Worm (Caenorhabditis elegans): ENCODE measurements around the gene ssp-10.
"Not testable (repeated sequence)": the region's sequence is repeated elsewhere in the genome, so short reads cannot be mapped to it uniquely, and the experiment has no call there.

The ssp-10 gene

DNA sequence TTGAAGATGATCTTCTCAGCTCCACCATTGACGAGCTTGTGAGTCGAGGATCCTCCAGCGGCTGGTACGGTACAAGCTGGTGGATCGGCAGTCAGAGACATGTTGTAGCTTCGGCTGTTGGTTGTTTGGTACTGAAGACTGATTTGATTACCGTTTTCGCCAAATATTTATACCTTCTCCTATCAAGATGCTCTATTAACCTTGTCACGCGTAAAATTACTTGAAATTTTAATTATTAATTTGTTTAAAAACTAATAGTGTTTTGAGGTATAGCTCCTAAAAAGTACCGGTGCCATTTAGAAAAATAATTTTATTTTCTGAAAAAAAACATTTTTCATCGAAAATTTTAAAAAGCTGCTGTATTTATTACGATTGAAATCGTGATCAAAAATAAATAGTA, at the start of gene ssp-10:
Gene ssp-10 (minus strand): TSS at position 101 of the 400 bp plus-strand sequence.
- TF ChIP-seq snu-23 (GFP tag; optimal IDR thresholded peaks at IDR 0.05) (no peak), grh-1 (GFP tag; IDR thresholded peaks at IDR 0.05) (no peak), nhr-12 (tag; optimal IDR thresholded peaks at IDR 0.05) (no peak), tbx-2 (tag; optimal IDR thresholded peaks at IDR 0.05) (no peak), lin-14 (GFP tag; optimal IDR thresholded peaks at IDR 0.05) (no peak), ces-1 (GFP tag; optimal IDR thresholded peaks at IDR 0.05) (no peak), dpl-1 (GFP tag; optimal IDR thresholded peaks at IDR 0.05) (no peak), rnt-1 (tag; optimal IDR thresholded peaks at IDR 0.05) (no peak), Y116A8C.19 (tag; optimal IDR thresholded peaks at IDR 0.05; ENCODE audit: borderline replicate concordance) (no peak), lsy-2 (tag; optimal IDR thresholded peaks at IDR 0.05) (no peak), fkh-10 (GFP tag; optimal IDR thresholded peaks at IDR 0.05) (no peak), elt-3 (tag; optimal IDR thresholded peaks at IDR 0.05) (no peak), unc-62 (GFP tag; optimal IDR thresholded peaks at IDR 0.05) (no peak), fkh-4 (tag; optimal IDR thresholded peaks at IDR 0.05; ENCODE audit: borderline replicate concordance) (no peak), ceh-82 (tag; optimal IDR thresholded peaks at IDR 0.05) (no peak), egl-13 (tag; optimal IDR thresholded peaks at IDR 0.05) (no peak)

DNA sequence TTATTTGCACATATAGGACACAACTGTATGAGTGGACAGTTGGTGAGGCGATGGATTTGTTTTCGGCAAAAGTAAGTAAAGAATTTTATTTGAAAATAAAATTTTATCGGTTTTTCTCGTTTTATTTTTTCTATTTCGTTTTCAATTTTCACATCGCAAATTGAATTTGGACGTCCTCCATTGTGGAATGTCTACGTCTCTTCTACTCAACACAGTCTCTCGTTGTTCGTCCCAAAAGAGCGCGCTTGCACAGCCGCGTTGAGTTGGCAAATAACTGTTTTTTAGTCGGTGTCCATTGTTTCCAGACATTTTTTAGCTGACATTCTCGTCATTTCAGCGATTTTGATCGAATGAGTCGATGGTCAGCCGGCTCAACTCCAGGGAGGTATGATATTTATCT, 48.4 kb upstream of the ssp-10 start:
- TF ChIP-seq ets-5 (GFP tag; IDR thresholded peaks at IDR 0.05), result no peak
- TF ChIP-seq hpl-2 (GFP tag; optimal IDR thresholded peaks at IDR 0.05), result no peak
- no peak for TF ChIP-seq aly-2 (tag; optimal IDR thresholded peaks at IDR 0.05)
- TF ChIP-seq dpl-1 (GFP tag; optimal IDR thresholded peaks at IDR 0.05), result peak; percentile 13 to 42 (median 31)
- TF ChIP-seq ceh-82 (tag; optimal IDR thresholded peaks at IDR 0.05), result peak in 1 of 3 experiments; percentile 7
- TF ChIP-seq lin-35 (GFP tag; optimal IDR thresholded peaks at IDR 0.05), result peak; percentile 10 to 66
- TF ChIP-seq fkh-10 (GFP tag; optimal IDR thresholded peaks at IDR 0.05), result peak; percentile 14
- TF ChIP-seq fkh-4 (tag; optimal IDR thresholded peaks at IDR 0.05; ENCODE audit: borderline replicate concordance), result no peak
- no peak for TF ChIP-seq tbx-2 (tag; optimal IDR thresholded peaks at IDR 0.05)
- no peak for TF ChIP-seq ceh-63 (GFP tag; optimal IDR thresholded peaks at IDR 0.05)
- peak; percentile 19 for TF ChIP-seq mep-1 (tag; optimal IDR thresholded peaks at IDR 0.05)
- peak; percentile 34 to 45 for TF ChIP-seq efl-1 (optimal IDR thresholded peaks at IDR 0.05)
- peak; percentile 37 to 93 for TF ChIP-seq efl-1 (GFP tag; optimal IDR thresholded peaks at IDR 0.05 in 1 of 2)
- TF ChIP-seq ztf-4 (tag; optimal IDR thresholded peaks at IDR 0.05), result no peak
- no peak for TF ChIP-seq hlh-4 (tag; optimal IDR thresholded peaks at IDR 0.05)
- no peak for TF ChIP-seq unc-30 (tag; optimal IDR thresholded peaks at IDR 0.05)
- TF ChIP-seq pqm-1 (tag; optimal IDR thresholded peaks at IDR 0.05), result no peak
- peak; percentile 62 for TF ChIP-seq lin-14 (GFP tag; optimal IDR thresholded peaks at IDR 0.05)
- TF ChIP-seq nhr-76 (tag; optimal IDR thresholded peaks at IDR 0.05), result no peak
- TF ChIP-seq alr-1 (tag; optimal IDR thresholded peaks at IDR 0.05; ENCODE audit: borderline replicate concordance), result no peak

DNA sequence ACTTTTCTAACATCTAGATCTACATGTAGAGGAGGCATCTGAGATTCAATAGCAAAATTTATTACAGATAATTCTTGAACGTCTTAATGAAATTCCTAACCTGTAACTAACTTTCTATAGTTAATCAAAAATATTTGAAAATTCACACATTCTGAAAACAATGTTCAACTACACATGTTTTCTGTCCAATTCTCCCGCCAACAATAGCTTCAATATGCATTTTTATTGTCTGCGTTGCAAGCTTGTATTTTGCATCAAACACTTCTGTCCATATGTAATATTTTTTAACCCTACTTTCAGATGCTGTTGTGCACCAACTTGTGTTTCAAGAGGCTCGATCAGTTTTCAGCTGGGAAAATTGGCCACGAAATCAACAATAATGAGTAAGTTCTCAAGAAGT, 47.9 kb upstream of the ssp-10 start, which contains the start of gene tbc-3:
Gene tbc-3 (plus strand): TSS at position 301 of the 400 bp plus-strand sequence.
- TF ChIP-seq blmp-1 (tag; optimal IDR thresholded peaks at IDR 0.05), result no peak
- TF ChIP-seq ceh-88 (GFP tag; IDR thresholded peaks at IDR 0.05), result no peak
- no peak for TF ChIP-seq efl-1 (optimal IDR thresholded peaks at IDR 0.05)
- TF ChIP-seq efl-1 (GFP tag; optimal IDR thresholded peaks at IDR 0.05 in 1 of 2), result peak in 1 of 2 experiments; percentile 21

DNA sequence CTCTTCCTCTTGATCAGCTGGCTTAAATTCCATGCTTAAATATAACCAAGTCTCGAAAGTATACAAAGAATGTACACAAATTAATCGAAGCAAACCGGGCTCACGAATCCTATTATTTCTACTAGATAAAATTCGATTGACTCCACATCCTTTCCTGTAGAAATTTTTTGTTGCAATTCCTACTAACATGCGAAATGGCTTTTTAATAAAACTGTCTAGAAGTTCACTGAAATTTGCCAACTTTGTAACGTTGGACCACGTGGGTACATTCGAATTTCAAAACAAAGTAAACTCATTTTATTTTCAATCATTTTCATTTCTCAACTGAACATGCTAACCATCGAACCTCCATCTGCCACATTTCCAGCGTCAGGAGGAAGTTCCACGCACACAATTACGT, 44.3 kb upstream of the ssp-10 start, which contains the start of gene ssp-32:
Gene ssp-32 (plus strand): TSS at position 301 of the 400 bp plus-strand sequence.
- no peak for TF ChIP-seq skn-1 (tag; optimal IDR thresholded peaks at IDR 0.05)

DNA sequence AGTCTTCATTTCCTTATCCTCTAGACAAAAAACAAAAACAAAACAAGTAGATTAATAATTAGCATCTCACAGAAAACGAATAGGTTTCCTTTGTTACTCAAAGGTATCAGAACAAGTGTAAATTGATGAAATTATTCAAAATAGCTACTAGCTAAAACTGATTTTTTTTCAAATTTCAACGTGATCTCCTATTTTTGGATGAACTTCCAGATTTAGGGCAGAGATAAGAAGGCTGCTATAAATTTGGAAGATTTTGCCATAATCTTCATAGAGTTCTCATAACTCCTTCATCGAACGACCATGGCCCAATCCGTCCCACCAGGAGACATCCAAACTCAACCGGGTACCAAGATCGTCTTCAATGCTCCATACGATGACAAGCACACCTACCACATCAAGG, 43.5 kb upstream of the ssp-10 start, which contains the start of gene msp-77:
Gene msp-77 (plus strand): TSS at position 301 of the 400 bp plus-strand sequence.
- not testable (repeated sequence) for TF ChIP-seq hlh-17 (GFP tag; optimal IDR thresholded peaks at IDR 0.05; ENCODE audit: borderline replicate concordance); sox-4 (tag; optimal IDR thresholded peaks at IDR 0.05); tbx-2 (tag; optimal IDR thresholded peaks at IDR 0.05)
